Worm (Caenorhabditis elegans): ENCODE data around the gene cgr-1.

- no peak for TF ChIP-seq blmp-1 (tag; optimal IDR thresholded peaks at IDR 0.05)
- TF ChIP-seq lsy-2 (tag; optimal IDR thresholded peaks at IDR 0.05), result no peak
These were observed 27.8 kb upstream of the cgr-1 start, which contains the start of gene vep-2 for ce11 chrX:3628016-3628415.

All from whole organism, mixed stage, embryonic.